Fruit fly (Drosophila melanogaster): Measurements from ENCODE around the gene CG11370.
"Not testable (repeated sequence)": the region's sequence is repeated elsewhere in the genome, so short reads cannot be mapped to it uniquely, and the experiment has no call there.

Gene CG11370

dm6 chr3L:22711855-22712254 is at the start of gene CG11370:
CG11370 (plus strand) TSS chr3L:22712155.
- TF ChIP-seq Dll (optimal IDR thresholded peaks at IDR 0.05) = no peak
- no peak for TF ChIP-seq pan (optimal IDR thresholded peaks at IDR 0.05)
- TF ChIP-seq psq (optimal IDR thresholded peaks at IDR 0.05) = no peak
- no peak for TF ChIP-seq CG8478 (optimal IDR thresholded peaks at IDR 0.05)
- TF ChIP-seq EcR (GFP tag; optimal IDR thresholded peaks at IDR 0.05) = no peak

- TF ChIP-seq psq (optimal IDR thresholded peaks at IDR 0.05) = no peak
- no peak for TF ChIP-seq Dll (optimal IDR thresholded peaks at IDR 0.05)
- TF ChIP-seq usp (GFP tag; optimal IDR thresholded peaks at IDR 0.05) = no peak
- TF ChIP-seq EcR (GFP tag; optimal IDR thresholded peaks at IDR 0.05) = no peak
- no peak for TF ChIP-seq pan (optimal IDR thresholded peaks at IDR 0.05)
These were observed 46.8 kb upstream of the CG11370 start for dm6 chr3L:22665110-22665509.

dm6 chr3L:22669275-22670006 is 42.5 kb upstream of the CG11370 start, which contains the start of gene Jhbp6:
Jhbp6 (plus strand) TSS chr3L:22669956.
- TF ChIP-seq pan (optimal IDR thresholded peaks at IDR 0.05) = no peak
- TF ChIP-seq psq (optimal IDR thresholded peaks at IDR 0.05) = no peak
- no peak for TF ChIP-seq Dll (optimal IDR thresholded peaks at IDR 0.05)
- no peak for TF ChIP-seq CG8478 (optimal IDR thresholded peaks at IDR 0.05)
- TF ChIP-seq EcR (GFP tag; optimal IDR thresholded peaks at IDR 0.05) = no peak
- TF ChIP-seq usp (GFP tag; optimal IDR thresholded peaks at IDR 0.05) = no peak

dm6 chr3L:22670174-22670573 is 41.8 kb upstream of the CG11370 start:
- TF ChIP-seq EcR (GFP tag; optimal IDR thresholded peaks at IDR 0.05) = no peak
- no peak for TF ChIP-seq pan (optimal IDR thresholded peaks at IDR 0.05)
- no peak for TF ChIP-seq Dll (optimal IDR thresholded peaks at IDR 0.05)
- TF ChIP-seq psq (optimal IDR thresholded peaks at IDR 0.05) = no peak
- TF ChIP-seq CG8478 (optimal IDR thresholded peaks at IDR 0.05) = no peak
- no peak for TF ChIP-seq usp (GFP tag; optimal IDR thresholded peaks at IDR 0.05)

dm6 chr3L:22671699-22672276 is 40.2 kb upstream of the CG11370 start:
- no peak for TF ChIP-seq EcR (GFP tag; optimal IDR thresholded peaks at IDR 0.05)
- no peak for TF ChIP-seq pan (optimal IDR thresholded peaks at IDR 0.05)

- TF ChIP-seq usp (GFP tag; optimal IDR thresholded peaks at IDR 0.05) (no peak), EcR (GFP tag; optimal IDR thresholded peaks at IDR 0.05) (no peak), Dll (optimal IDR thresholded peaks at IDR 0.05) (no peak), pan (optimal IDR thresholded peaks at IDR 0.05) (no peak), psq (optimal IDR thresholded peaks at IDR 0.05) (no peak), CG8478 (optimal IDR thresholded peaks at IDR 0.05) (no peak)
These were observed 31.0 kb upstream of the CG11370 start for dm6 chr3L:22680932-22681331.

- TF ChIP-seq Dll (optimal IDR thresholded peaks at IDR 0.05) (no peak), usp (GFP tag; optimal IDR thresholded peaks at IDR 0.05) (no peak)
These were observed 25.0 kb upstream of the CG11370 start, which contains the start of the genes CG14455 and CG14456 for dm6 chr3L:22686987-22687386. CG14455 (minus strand) TSS chr3L:22687087. CG14456 (plus strand) TSS chr3L:22687222.

- not testable (repeated sequence) for TF ChIP-seq CG8478 (optimal IDR thresholded peaks at IDR 0.05); psq (optimal IDR thresholded peaks at IDR 0.05); EcR (GFP tag; optimal IDR thresholded peaks at IDR 0.05)
These were observed 19.5 kb upstream of the CG11370 start, which contains the start of gene CG14454 for dm6 chr3L:22692428-22692827. CG14454 (minus strand) TSS chr3L:22692528.

- TF ChIP-seq Dll (optimal IDR thresholded peaks at IDR 0.05) (no peak), psq (optimal IDR thresholded peaks at IDR 0.05) (no peak)
These were observed 18.2 kb upstream of the CG11370 start, which contains the start of the genes CG12546 and CG14453 for dm6 chr3L:22693712-22694111. CG12546 (minus strand) TSS chr3L:22693812. CG14453 (plus strand) TSS chr3L:22694083.

dm6 chr3L:22695653-22696052 is 16.3 kb upstream of the CG11370 start, which contains the start of gene CG14452:
CG14452 (plus strand) TSS chr3L:22695953.
- TF ChIP-seq Dll (optimal IDR thresholded peaks at IDR 0.05) = no peak
- no peak for TF ChIP-seq usp (GFP tag; optimal IDR thresholded peaks at IDR 0.05)
- TF ChIP-seq psq (optimal IDR thresholded peaks at IDR 0.05) = no peak
- no peak for TF ChIP-seq CG8478 (optimal IDR thresholded peaks at IDR 0.05)
- no peak for TF ChIP-seq pan (optimal IDR thresholded peaks at IDR 0.05)
- no peak for TF ChIP-seq EcR (GFP tag; optimal IDR thresholded peaks at IDR 0.05)

- not testable (repeated sequence) for TF ChIP-seq psq (optimal IDR thresholded peaks at IDR 0.05); Dll (optimal IDR thresholded peaks at IDR 0.05); EcR (GFP tag; optimal IDR thresholded peaks at IDR 0.05)
These were observed 15.0 kb upstream of the CG11370 start, which contains the start of gene CG32453 for dm6 chr3L:22696930-22697329. CG32453 (plus strand) TSS chr3L:22697230.

dm6 chr3L:22699133-22699532 is 12.8 kb upstream of the CG11370 start, which contains the start of gene CG45116:
CG45116 (plus strand) TSS chr3L:22699433.
- no peak for TF ChIP-seq EcR (GFP tag; optimal IDR thresholded peaks at IDR 0.05)

dm6 chr3L:22713605-22714004 is 1.6 kb downstream of the CG11370 start:
- no peak for TF ChIP-seq psq (optimal IDR thresholded peaks at IDR 0.05)
- no peak for TF ChIP-seq CG8478 (optimal IDR thresholded peaks at IDR 0.05)
- no peak for TF ChIP-seq Dll (optimal IDR thresholded peaks at IDR 0.05)
- no peak for TF ChIP-seq EcR (GFP tag; optimal IDR thresholded peaks at IDR 0.05)
- no peak for TF ChIP-seq pan (optimal IDR thresholded peaks at IDR 0.05)
- no peak for TF ChIP-seq usp (GFP tag; optimal IDR thresholded peaks at IDR 0.05)

All from whole organism.